Worm (Caenorhabditis elegans) whole organism, midembryonic: Measurements from ENCODE around the gene glrx-22.

Source experiments
- T22C8.4 ChIP-seq: fragments of 200-800 bp; sonication (Bioruptor generic); IDR thresholded peaks from 2 replicates; pipeline ENCODE4 v1.3.6; 2022; ENCODE audit warnings: missing genetic modification characterization, missing compliant biosample characterization
- cog-1 ChIP-seq: sonication (generic microtip); optimal IDR thresholded peaks from 2 replicates; lab custom pipeline; 2016; ENCODE audit warnings: missing genetic modification characterization, missing compliant biosample characterization
- flt-1 ChIP-seq: fragments of 200-800 bp; sonication (Bioruptor generic); IDR thresholded peaks from 2 replicates; pipeline ENCODE4 v1.3.6; 2022; ENCODE audit warnings: missing genetic modification characterization, missing compliant biosample characterization
- klf-2 ChIP-seq: fragments of 200-800 bp; sonication (Bioruptor generic); conservative IDR thresholded peaks from 2 replicates; pipeline ENCODE4 v1.3.6; 2022; ENCODE audit warnings: missing genetic modification reagents, missing genetic modification characterization, missing compliant biosample characterization
- med-1 ChIP-seq: sonication (generic microtip); optimal IDR thresholded peaks from 2 replicates; lab custom pipeline; 2017; ENCODE audit warnings: missing genetic modification characterization, mild to moderate bottlenecking, missing compliant biosample characterization, antibody characterized with exemption, missing genetic modification reagents; ENCODE audit not compliant: insufficient read depth
- ref-1 ChIP-seq: fragments of 200-800 bp; sonication (Bioruptor generic); conservative IDR thresholded peaks from 2 replicates; pipeline ENCODE4 v1.3.6; 2022; ENCODE audit warnings: missing genetic modification reagents, missing genetic modification characterization, missing compliant biosample characterization
- tab-1 ChIP-seq: fragments of 200-800 bp; sonication (Bioruptor generic); IDR thresholded peaks from 2 replicates; pipeline ENCODE4 v1.3.6; 2022; ENCODE audit warnings: missing genetic modification characterization, missing compliant biosample characterization
- ztf-23 ChIP-seq: fragments of 200-800 bp; sonication (Bioruptor generic); IDR thresholded peaks from 2 replicates; pipeline ENCODE4 v1.3.6; 2022; ENCODE audit warnings: missing genetic modification reagents, missing genetic modification characterization, missing compliant biosample characterization
- ztf-29 ChIP-seq: fragments of 200-800 bp; sonication (Bioruptor generic); IDR thresholded peaks from 2 replicates; pipeline ENCODE4 v1.3.6; 2022; ENCODE audit warnings: missing genetic modification reagents, missing genetic modification characterization, missing compliant biosample characterization

glrx-22 gene

ce11 chrIV:8219987-8220386 lies 19.0 kb upstream of the glrx-22 start, which contains the start of gene ocr-2:
Gene ocr-2, minus strand, starts transcription at chrIV:8220087.
- no peak for TF ChIP-seq tab-1 (GFP tag; lab: Robert Waterston, UW)
- TF ChIP-seq ref-1 (GFP tag; lab: Robert Waterston, UW) = no peak
- no peak for TF ChIP-seq cog-1 (tag; lab: Kevin White, UChicago)
- no peak for TF ChIP-seq ztf-23 (GFP tag; lab: Robert Waterston, UW)
- TF ChIP-seq flt-1 (GFP tag; lab: Robert Waterston, UW) = no peak
- no peak for TF ChIP-seq klf-2 (GFP tag; lab: Robert Waterston, UW)
- no peak for TF ChIP-seq T22C8.4 (GFP tag; lab: Robert Waterston, UW)
- TF ChIP-seq med-1 (GFP tag; lab: Kevin White, UChicago) = no peak
- no peak for TF ChIP-seq ztf-29 (GFP tag; lab: Robert Waterston, UW)

- TF ChIP-seq cog-1 (tag; lab: Kevin White, UChicago) (no peak), ztf-29 (GFP tag; lab: Robert Waterston, UW) (no peak), ref-1 (GFP tag; lab: Robert Waterston, UW) (no peak)
Observed at ce11 chrIV:8211747-8212146, 10.7 kb upstream of the glrx-22 start, which contains the start of gene C07G1.7. Gene C07G1.7, minus strand, starts transcription at chrIV:8211847.

- no peak for TF ChIP-seq T22C8.4 (GFP tag; lab: Robert Waterston, UW)
- no peak for TF ChIP-seq ztf-29 (GFP tag; lab: Robert Waterston, UW)
- no peak for TF ChIP-seq klf-2 (GFP tag; lab: Robert Waterston, UW)
- no peak for TF ChIP-seq cog-1 (tag; lab: Kevin White, UChicago)
- TF ChIP-seq med-1 (GFP tag; lab: Kevin White, UChicago) = no peak
- no peak for TF ChIP-seq ztf-23 (GFP tag; lab: Robert Waterston, UW)
- no peak for TF ChIP-seq tab-1 (GFP tag; lab: Robert Waterston, UW)
- no peak for TF ChIP-seq ref-1 (GFP tag; lab: Robert Waterston, UW)
- no peak for TF ChIP-seq flt-1 (GFP tag; lab: Robert Waterston, UW)
Observed at ce11 chrIV:8210300-8210699, 9.3 kb upstream of the glrx-22 start, which contains the start of gene C07G1.6. Gene C07G1.6, minus strand, starts transcription at chrIV:8210400.

- TF ChIP-seq flt-1 (GFP tag; lab: Robert Waterston, UW) (no peak), klf-2 (GFP tag; lab: Robert Waterston, UW) (no peak), T22C8.4 (GFP tag; lab: Robert Waterston, UW) (no peak), ref-1 (GFP tag; lab: Robert Waterston, UW) (no peak), ztf-23 (GFP tag; lab: Robert Waterston, UW) (no peak), med-1 (GFP tag; lab: Kevin White, UChicago) (no peak), ztf-29 (GFP tag; lab: Robert Waterston, UW) (no peak), tab-1 (GFP tag; lab: Robert Waterston, UW) (no peak), cog-1 (tag; lab: Kevin White, UChicago) (no peak)
Observed at ce11 chrIV:8208855-8209254, 7.8 kb upstream of the glrx-22 start.

ce11 chrIV:8206314-8206713 lies 5.3 kb upstream of the glrx-22 start, which contains the start of gene svh-1:
Gene svh-1, plus strand, starts transcription at chrIV:8206614.
- TF ChIP-seq cog-1 (tag; lab: Kevin White, UChicago) (no peak), ref-1 (GFP tag; lab: Robert Waterston, UW) (no peak), tab-1 (GFP tag; lab: Robert Waterston, UW) (no peak), med-1 (GFP tag; lab: Kevin White, UChicago) (no peak), flt-1 (GFP tag; lab: Robert Waterston, UW) (no peak), ztf-23 (GFP tag; lab: Robert Waterston, UW) (no peak), T22C8.4 (GFP tag; lab: Robert Waterston, UW) (no peak), klf-2 (GFP tag; lab: Robert Waterston, UW) (no peak)

ce11 chrIV:8205272-8206098 lies 4.5 kb upstream of the glrx-22 start, which contains the start of gene hgrs-1:
Gene hgrs-1, minus strand, starts transcription at chrIV:8206048.
- no peak for TF ChIP-seq T22C8.4 (GFP tag; lab: Robert Waterston, UW)
- TF ChIP-seq ztf-29 (GFP tag; lab: Robert Waterston, UW) = no peak
- no peak for TF ChIP-seq ref-1 (GFP tag; lab: Robert Waterston, UW)
- TF ChIP-seq ztf-23 (GFP tag; lab: Robert Waterston, UW) = no peak
- no peak for TF ChIP-seq cog-1 (tag; lab: Kevin White, UChicago)
- no peak for TF ChIP-seq tab-1 (GFP tag; lab: Robert Waterston, UW)
- no peak for TF ChIP-seq klf-2 (GFP tag; lab: Robert Waterston, UW)
- TF ChIP-seq flt-1 (GFP tag; lab: Robert Waterston, UW) = no peak
- no peak for TF ChIP-seq med-1 (GFP tag; lab: Kevin White, UChicago)

- TF ChIP-seq flt-1 (GFP tag; lab: Robert Waterston, UW) (no peak), T22C8.4 (GFP tag; lab: Robert Waterston, UW) (no peak), ztf-23 (GFP tag; lab: Robert Waterston, UW) (no peak), med-1 (GFP tag; lab: Kevin White, UChicago) (no peak)
Observed at ce11 chrIV:8203555-8203954, 2.5 kb upstream of the glrx-22 start.

- TF ChIP-seq med-1 (GFP tag; lab: Kevin White, UChicago) (no peak), tab-1 (GFP tag; lab: Robert Waterston, UW) (no peak), T22C8.4 (GFP tag; lab: Robert Waterston, UW) (no peak), cog-1 (tag; lab: Kevin White, UChicago) (no peak), ref-1 (GFP tag; lab: Robert Waterston, UW) (no peak), flt-1 (GFP tag; lab: Robert Waterston, UW) (no peak), ztf-29 (GFP tag; lab: Robert Waterston, UW) (no peak), klf-2 (GFP tag; lab: Robert Waterston, UW) (no peak), ztf-23 (GFP tag; lab: Robert Waterston, UW) (no peak)
Observed at ce11 chrIV:8199824-8200223, 1.2 kb downstream of the glrx-22 start.
